Worm (Caenorhabditis elegans) whole organism, midembryonic: ENCODE results near the gene act-4.

ENCODE experiments used
- T22C8.4 ChIP-seq: fragments of 200-800 bp; sonication (Bioruptor generic); IDR thresholded peaks from 2 replicates; pipeline ENCODE4 v1.3.6; 2022; ENCODE audit warnings: missing genetic modification characterization, missing compliant biosample characterization
- cog-1 ChIP-seq: sonication (generic microtip); optimal IDR thresholded peaks from 2 replicates; lab custom pipeline; 2016; ENCODE audit warnings: missing genetic modification characterization, missing compliant biosample characterization
- flt-1 ChIP-seq: fragments of 200-800 bp; sonication (Bioruptor generic); IDR thresholded peaks from 2 replicates; pipeline ENCODE4 v1.3.6; 2022; ENCODE audit warnings: missing genetic modification characterization, missing compliant biosample characterization
- klf-2 ChIP-seq: fragments of 200-800 bp; sonication (Bioruptor generic); conservative IDR thresholded peaks from 2 replicates; pipeline ENCODE4 v1.3.6; 2022; ENCODE audit warnings: missing genetic modification reagents, missing genetic modification characterization, missing compliant biosample characterization
- med-1 ChIP-seq: sonication (generic microtip); optimal IDR thresholded peaks from 2 replicates; lab custom pipeline; 2017; ENCODE audit warnings: missing genetic modification characterization, mild to moderate bottlenecking, missing compliant biosample characterization, antibody characterized with exemption, missing genetic modification reagents; ENCODE audit not compliant: insufficient read depth
- ref-1 ChIP-seq: fragments of 200-800 bp; sonication (Bioruptor generic); conservative IDR thresholded peaks from 2 replicates; pipeline ENCODE4 v1.3.6; 2022; ENCODE audit warnings: missing genetic modification reagents, missing genetic modification characterization, missing compliant biosample characterization
- tab-1 ChIP-seq: fragments of 200-800 bp; sonication (Bioruptor generic); IDR thresholded peaks from 2 replicates; pipeline ENCODE4 v1.3.6; 2022; ENCODE audit warnings: missing genetic modification characterization, missing compliant biosample characterization
- ztf-23 ChIP-seq: fragments of 200-800 bp; sonication (Bioruptor generic); IDR thresholded peaks from 2 replicates; pipeline ENCODE4 v1.3.6; 2022; ENCODE audit warnings: missing genetic modification reagents, missing genetic modification characterization, missing compliant biosample characterization
- ztf-29 ChIP-seq: fragments of 200-800 bp; sonication (Bioruptor generic); IDR thresholded peaks from 2 replicates; pipeline ENCODE4 v1.3.6; 2022; ENCODE audit warnings: missing genetic modification reagents, missing genetic modification characterization, missing compliant biosample characterization

The act-4 gene

ce11 chrX:4960422-4960821, at the start of gene act-4:
TSS of gene act-4 (plus strand) at chrX:4960621.
- TF ChIP-seq flt-1 (GFP tag; lab: Robert Waterston, UW): peak; percentile 62; the same call in 1 of the 2 replicates
- TF ChIP-seq tab-1: 0 out of 2 replicates have a peak, but pooled peaks have one; percentile 22
- TF ChIP-seq ztf-29 (GFP tag; lab: Robert Waterston, UW): no peak
- TF ChIP-seq ztf-23 (GFP tag; lab: Robert Waterston, UW): no peak

ce11 chrX:4911287-4911876, 49.0 kb upstream of the act-4 start:
- TF ChIP-seq ztf-23 (GFP tag; lab: Robert Waterston, UW) (no peak), tab-1 (no peak), cog-1 (no peak), klf-2 (GFP tag; lab: Robert Waterston, UW) (no peak), ztf-29 (GFP tag; lab: Robert Waterston, UW) (no peak), T22C8.4 (GFP tag; lab: Robert Waterston, UW) (no peak), med-1 (GFP tag; lab: Kevin White, UChicago) (no peak), ref-1 (no peak), flt-1 (GFP tag; lab: Robert Waterston, UW) (no peak)

DNA sequence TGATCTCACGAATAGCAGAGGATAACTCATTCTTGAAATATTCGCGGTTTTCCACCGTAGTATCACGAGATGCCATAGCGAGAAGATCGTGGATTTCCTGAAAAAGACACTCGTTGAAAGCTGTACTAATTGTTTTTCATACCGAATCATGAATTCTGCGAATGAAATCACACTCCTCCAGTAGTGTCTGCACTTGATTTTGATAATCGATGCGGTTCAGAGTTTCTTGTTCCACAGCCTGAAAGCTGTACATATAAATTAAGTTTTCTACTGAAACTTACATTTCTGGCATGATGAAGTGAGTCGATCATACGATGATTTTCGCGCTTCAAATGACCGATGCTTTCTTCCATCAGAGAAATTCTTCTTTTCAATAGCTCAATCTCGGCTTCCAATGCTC, 46.0 kb upstream of the act-4 start:
- TF ChIP-seq T22C8.4 (GFP tag; lab: Robert Waterston, UW) (no peak), ztf-29 (GFP tag; lab: Robert Waterston, UW) (no peak), klf-2 (GFP tag; lab: Robert Waterston, UW) (no peak), tab-1 (no peak), ref-1 (no peak), med-1 (GFP tag; lab: Kevin White, UChicago) (no peak), flt-1 (GFP tag; lab: Robert Waterston, UW) (no peak), ztf-23 (GFP tag; lab: Robert Waterston, UW) (no peak)

DNA sequence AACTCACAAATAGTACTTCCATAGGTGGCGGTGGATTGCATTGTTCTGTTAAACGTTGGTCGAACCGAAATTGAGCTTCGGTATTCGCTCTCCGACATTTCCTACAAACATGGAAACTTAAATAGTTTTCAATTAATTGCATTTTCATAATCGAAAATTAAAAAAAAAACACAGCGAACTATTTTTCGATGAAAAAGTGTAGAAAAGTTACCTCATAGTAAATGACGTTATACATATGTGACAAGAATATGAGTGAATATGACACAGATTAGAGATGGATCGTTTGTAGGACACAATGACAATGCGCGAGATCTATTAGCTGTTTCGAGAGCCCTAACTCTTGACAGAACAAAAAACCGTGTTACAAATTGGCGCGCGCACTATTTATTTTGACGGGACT, 44.5 kb upstream of the act-4 start, which contains the start of gene ifa-4:
TSS of gene ifa-4 (minus strand) at position 101 of the 400 bp plus-strand sequence.
- no peak for TF ChIP-seq med-1 (GFP tag; lab: Kevin White, UChicago)
- TF ChIP-seq ztf-29 (GFP tag; lab: Robert Waterston, UW): no peak
- no peak for TF ChIP-seq cog-1
- TF ChIP-seq flt-1 (GFP tag; lab: Robert Waterston, UW): no peak
- no peak for TF ChIP-seq klf-2 (GFP tag; lab: Robert Waterston, UW)
- TF ChIP-seq T22C8.4 (GFP tag; lab: Robert Waterston, UW): no peak
- no peak for TF ChIP-seq ztf-23 (GFP tag; lab: Robert Waterston, UW)
- no peak for TF ChIP-seq tab-1
- no peak for TF ChIP-seq ref-1

DNA sequence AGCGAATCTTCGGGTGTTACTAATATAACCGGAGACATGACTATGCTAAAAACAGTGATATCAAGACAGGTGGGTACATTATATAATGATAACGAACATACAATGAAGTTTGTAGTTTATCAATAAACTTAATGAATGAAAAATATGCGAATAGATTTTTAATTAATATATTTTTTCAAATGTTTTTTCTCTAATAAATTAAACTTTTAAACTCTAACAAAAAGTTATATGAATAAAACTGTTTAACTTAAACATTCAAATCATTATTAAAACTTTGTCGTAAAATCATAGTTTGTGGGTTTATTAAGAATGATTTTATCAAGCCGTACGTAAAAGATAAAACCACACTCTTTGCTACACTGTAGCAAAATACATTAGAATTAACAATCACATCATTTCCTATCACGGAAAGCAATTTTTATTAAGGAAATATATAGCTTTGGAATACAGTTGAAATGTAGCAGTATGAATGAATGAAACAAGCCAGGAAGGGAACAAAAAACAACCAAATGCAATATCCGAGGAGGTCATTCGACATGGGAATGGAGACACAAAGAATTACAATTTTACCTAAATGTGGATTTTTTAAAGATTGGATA, 39.4 kb upstream of the act-4 start, which contains the start of gene K05B2.4:
TSS of gene K05B2.4 (minus strand) at position 51 of the 599 bp plus-strand sequence.
- TF ChIP-seq cog-1 (no peak), klf-2 (GFP tag; lab: Robert Waterston, UW) (no peak), tab-1 (no peak), T22C8.4 (GFP tag; lab: Robert Waterston, UW) (no peak), ref-1 (no peak), ztf-23 (GFP tag; lab: Robert Waterston, UW) (no peak), med-1 (GFP tag; lab: Kevin White, UChicago) (no peak), flt-1 (GFP tag; lab: Robert Waterston, UW) (no peak), ztf-29 (GFP tag; lab: Robert Waterston, UW) (no peak)

DNA sequence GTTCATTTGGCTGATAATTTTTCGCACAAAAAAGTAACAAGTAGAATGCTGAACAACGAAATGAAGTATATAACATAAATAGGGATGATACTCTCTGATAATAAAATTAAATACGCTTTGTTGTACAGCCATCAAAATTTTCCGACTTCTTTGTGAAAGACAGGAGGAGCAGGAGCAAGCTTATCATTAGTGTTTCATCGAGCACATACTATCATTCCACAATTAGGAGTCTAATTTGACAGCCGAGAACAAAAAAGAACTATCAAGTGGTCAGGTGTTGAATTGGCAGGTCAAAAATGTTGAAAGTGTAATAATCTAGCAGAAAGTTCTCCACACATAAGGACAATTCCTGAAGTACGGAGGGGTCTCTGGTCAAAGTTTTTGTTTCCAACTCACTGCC, 32.3 kb upstream of the act-4 start:
- TF ChIP-seq ztf-29 (GFP tag; lab: Robert Waterston, UW): no peak
- TF ChIP-seq ref-1: no peak
- no peak for TF ChIP-seq flt-1 (GFP tag; lab: Robert Waterston, UW)
- TF ChIP-seq tab-1: no peak
- no peak for TF ChIP-seq T22C8.4 (GFP tag; lab: Robert Waterston, UW)
- TF ChIP-seq cog-1: no peak
- no peak for TF ChIP-seq ztf-23 (GFP tag; lab: Robert Waterston, UW)
- no peak for TF ChIP-seq klf-2 (GFP tag; lab: Robert Waterston, UW)
- TF ChIP-seq med-1 (GFP tag; lab: Kevin White, UChicago): no peak

DNA sequence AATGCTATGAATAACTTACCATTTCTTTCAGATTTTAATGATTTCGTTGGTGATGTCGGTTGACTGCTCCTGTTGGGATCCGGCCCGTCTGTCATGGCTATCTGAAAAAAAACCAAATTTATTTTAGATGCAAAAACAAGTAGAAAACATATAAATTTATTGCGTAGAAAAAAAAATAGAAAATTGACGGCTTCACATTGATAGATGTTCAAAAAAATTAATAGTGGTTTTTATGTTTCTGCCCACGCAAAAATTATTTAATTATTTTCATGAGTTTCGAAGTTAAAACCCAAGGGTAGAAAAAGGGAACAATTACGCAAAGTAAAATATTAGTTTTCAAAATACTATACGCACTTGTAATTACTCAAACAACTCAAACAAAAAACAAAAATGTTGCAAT, 30.8 kb upstream of the act-4 start, which contains the start of gene mct-4:
TSS of gene mct-4 (minus strand) at position 101 of the 400 bp plus-strand sequence.
- TF ChIP-seq cog-1 (no peak), ztf-23 (GFP tag; lab: Robert Waterston, UW) (no peak), tab-1 (no peak), ztf-29 (GFP tag; lab: Robert Waterston, UW) (no peak), ref-1 (no peak)

DNA sequence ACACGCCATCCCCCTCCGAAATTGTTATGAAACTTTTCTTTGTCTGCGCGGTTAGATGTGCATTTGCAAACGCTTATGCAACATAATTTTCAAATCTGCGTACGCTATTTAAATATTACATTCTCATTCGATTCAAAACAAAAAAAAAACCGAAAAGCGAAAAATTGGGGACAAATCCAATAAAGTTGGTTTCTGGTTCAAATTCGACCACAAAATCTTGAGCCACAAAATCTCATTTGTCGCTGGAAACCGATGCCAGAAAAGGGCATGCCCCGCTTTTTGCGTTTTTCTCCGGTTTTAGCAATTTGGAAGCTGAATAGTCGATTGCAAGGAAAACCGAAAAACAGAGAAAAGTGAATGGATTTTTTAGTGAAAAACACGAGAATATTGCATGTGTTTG, 28.4 kb upstream of the act-4 start:
- TF ChIP-seq tab-1 (no peak), ztf-23 (GFP tag; lab: Robert Waterston, UW) (no peak), ztf-29 (GFP tag; lab: Robert Waterston, UW) (no peak), cog-1 (no peak), flt-1 (GFP tag; lab: Robert Waterston, UW) (no peak), med-1 (GFP tag; lab: Kevin White, UChicago) (no peak), ref-1 (no peak), T22C8.4 (GFP tag; lab: Robert Waterston, UW) (no peak), klf-2 (GFP tag; lab: Robert Waterston, UW) (no peak)

ce11 chrX:4932964-4933363, 27.5 kb upstream of the act-4 start:
- TF ChIP-seq flt-1 (GFP tag; lab: Robert Waterston, UW) (no peak), ztf-23 (GFP tag; lab: Robert Waterston, UW) (no peak), cog-1 (no peak), klf-2 (GFP tag; lab: Robert Waterston, UW) (no peak), ref-1 (no peak), T22C8.4 (GFP tag; lab: Robert Waterston, UW) (no peak), med-1 (GFP tag; lab: Kevin White, UChicago) (no peak), ztf-29 (GFP tag; lab: Robert Waterston, UW) (no peak), tab-1 (no peak)
